Worm (Caenorhabditis elegans) whole organism, L2 larva: ENCODE measurements around the gene col-173.
A peak's percentile ranks its signal among the peaks of the same experiment; 100 is the strongest.

Source experiments
- C34F6.9 ChIP-seq: fragments of 150-350 bp; optimal IDR thresholded peaks from 2 replicates; lab custom pipeline; 2014; ENCODE audit warnings: missing biosample characterization, missing genetic modification characterization
- F13H6.1 ChIP-seq: sonication (generic microtip); optimal IDR thresholded peaks from 2 replicates; lab custom pipeline; 2016; ENCODE audit warnings: missing genetic modification characterization, missing compliant biosample characterization
- R02D3.7 ChIP-seq: fragments of 150-350 bp; optimal IDR thresholded peaks from 2 replicates; lab custom pipeline; 2014; ENCODE audit warnings: missing biosample characterization, missing genetic modification characterization
- Y55F3AM.14 ChIP-seq: fragments of 200-800 bp; sonication (Bioruptor generic); optimal IDR thresholded peaks from 2 replicates; lab custom pipeline; 2018; ENCODE audit warnings: mild to moderate bottlenecking, missing genetic modification characterization, missing compliant biosample characterization
- ZK546.5 ChIP-seq: sonication (generic microtip); optimal IDR thresholded peaks from 2 replicates; lab custom pipeline; 2017; ENCODE audit warnings: missing biosample characterization, missing genetic modification characterization
- alr-1 ChIP-seq: fragments of 150-350 bp; optimal IDR thresholded peaks from 2 replicates; lab custom pipeline; 2014; ENCODE audit warnings: missing biosample characterization, missing genetic modification characterization
- aly-2 ChIP-seq: fragments of 150-350 bp; optimal IDR thresholded peaks from 2 replicates; lab custom pipeline; 2014; ENCODE audit warnings: missing biosample characterization, missing genetic modification characterization
- ama-1 ChIP-seq: fragments of 150-350 bp; optimal IDR thresholded peaks from 2 replicates; lab custom pipeline; 2018; ENCODE audit warnings: inconsistent platforms
- blmp-1 ChIP-seq: sonication (generic microtip); optimal IDR thresholded peaks from 2 replicates; lab custom pipeline; 2017; ENCODE audit warnings: missing genetic modification characterization, mild to moderate bottlenecking, missing compliant biosample characterization, antibody characterized with exemption, moderate library complexity; ENCODE audit not compliant: insufficient read depth
- ceh-16 ChIP-seq: fragments of 150-350 bp; optimal IDR thresholded peaks from 2 replicates; lab custom pipeline; 2014; ENCODE audit warnings: missing biosample characterization, missing genetic modification characterization
- ceh-82 ChIP-seq: fragments of 150-350 bp; optimal IDR thresholded peaks from 2 replicates; lab custom pipeline; 2014; ENCODE audit warnings: missing biosample characterization, missing genetic modification characterization
- crh-2 ChIP-seq: sonication (generic microtip); optimal IDR thresholded peaks from 2 replicates; lab custom pipeline; 2017; ENCODE audit warnings: missing biosample characterization, missing genetic modification characterization
- dmd-4 ChIP-seq: sonication (generic microtip); optimal IDR thresholded peaks from 2 replicates; lab custom pipeline; 2017; ENCODE audit warnings: missing biosample characterization, missing genetic modification characterization
- egl-27 ChIP-seq: sonication (generic microtip); optimal IDR thresholded peaks from 3 replicates; lab custom pipeline; 2017; ENCODE audit warnings: missing biosample characterization, missing genetic modification reagents, missing genetic modification characterization
- elt-1 ChIP-seq: fragments of 150-350 bp; optimal IDR thresholded peaks from 2 replicates; lab custom pipeline; 2014; ENCODE audit warnings: missing biosample characterization, missing genetic modification characterization
- elt-3 ChIP-seq: sonication (generic microtip); optimal IDR thresholded peaks from 2 replicates; lab custom pipeline; 2017; ENCODE audit warnings: missing biosample characterization, missing genetic modification characterization
- fos-1 ChIP-seq: fragments of 150-350 bp; optimal IDR thresholded peaks from 2 replicates; lab custom pipeline; 2014; ENCODE audit warnings: missing biosample characterization, missing genetic modification characterization
- gmeb-1 ChIP-seq: fragments of 150-350 bp; optimal IDR thresholded peaks from 2 replicates; lab custom pipeline; 2014; ENCODE audit warnings: missing biosample characterization, missing genetic modification characterization
- lin-11 ChIP-seq: fragments of 150-350 bp; sonication (generic microtip); optimal IDR thresholded peaks from 2 replicates; lab custom pipeline; 2014; ENCODE audit warnings: missing biosample characterization, missing genetic modification characterization, inconsistent platforms, mixed read lengths
- lin-13 ChIP-seq: fragments of 150-350 bp; optimal IDR thresholded peaks from 2 replicates; lab custom pipeline; 2014; ENCODE audit warnings: missing biosample characterization, missing genetic modification reagents, missing genetic modification characterization
- lin-39 ChIP-seq: fragments of 150-350 bp; optimal IDR thresholded peaks from 2 replicates; lab custom pipeline; 2014; ENCODE audit warnings: missing biosample characterization, missing genetic modification reagents, missing genetic modification characterization
- lsy-2 ChIP-seq, 2 experiments: fragments of 150-350 bp in 1 of 2; sonication (generic microtip) in 1 of 2; optimal IDR thresholded peaks; 2 replicates each; lab custom pipeline; 2014 to 2017; ENCODE audit warnings: missing biosample characterization in 2 of 2, missing genetic modification characterization in 2 of 2
- mab-5 ChIP-seq: fragments of 150-350 bp; optimal IDR thresholded peaks from 2 replicates; lab custom pipeline; 2014; ENCODE audit warnings: missing biosample characterization, missing genetic modification characterization
- mbf-1 ChIP-seq: sonication (generic microtip); optimal IDR thresholded peaks from 2 replicates; lab custom pipeline; 2017; ENCODE audit warnings: missing biosample characterization, missing genetic modification characterization
- mdl-1 ChIP-seq, 2 experiments: fragments of 150-350 bp in 1 of 2; sonication (generic microtip) in 1 of 2; optimal IDR thresholded peaks; 2 replicates each; lab custom pipeline; 2017; ENCODE audit warnings: missing biosample characterization in 2 of 2, missing genetic modification characterization in 2 of 2
- nhr-10 ChIP-seq: sonication (generic microtip); optimal IDR thresholded peaks from 2 replicates; lab custom pipeline; 2017; ENCODE audit warnings: missing biosample characterization, missing genetic modification characterization
- nhr-11 ChIP-seq: fragments of 150-350 bp; optimal IDR thresholded peaks from 2 replicates; lab custom pipeline; 2014; ENCODE audit warnings: missing biosample characterization, missing genetic modification characterization
- nhr-12 ChIP-seq: fragments of 150-350 bp; optimal IDR thresholded peaks from 2 replicates; lab custom pipeline; 2014; ENCODE audit warnings: missing biosample characterization, missing genetic modification characterization
- nhr-129 ChIP-seq: fragments of 150-350 bp; optimal IDR thresholded peaks from 2 replicates; lab custom pipeline; 2014; ENCODE audit warnings: missing biosample characterization, missing genetic modification characterization
- nhr-21 ChIP-seq: fragments of 150-350 bp; optimal IDR thresholded peaks from 2 replicates; lab custom pipeline; 2014; ENCODE audit warnings: missing biosample characterization, missing genetic modification characterization
- nhr-23 ChIP-seq: fragments of 150-350 bp; optimal IDR thresholded peaks from 2 replicates; lab custom pipeline; 2014; ENCODE audit warnings: missing biosample characterization, missing genetic modification reagents, missing genetic modification characterization
- nhr-237 ChIP-seq: fragments of 150-350 bp; optimal IDR thresholded peaks from 2 replicates; lab custom pipeline; 2014; ENCODE audit warnings: missing biosample characterization, missing genetic modification characterization
- nhr-25 ChIP-seq: fragments of 150-350 bp; sonication (generic microtip); optimal IDR thresholded peaks from 3 replicates; lab custom pipeline; 2014; ENCODE audit warnings: missing biosample characterization, missing genetic modification characterization
- nhr-6 ChIP-seq: fragments of 150-350 bp; optimal IDR thresholded peaks from 2 replicates; lab custom pipeline; 2014; ENCODE audit warnings: missing biosample characterization, missing genetic modification characterization
- nhr-77 ChIP-seq: fragments of 150-350 bp; optimal IDR thresholded peaks from 2 replicates; lab custom pipeline; 2014; ENCODE audit warnings: missing biosample characterization, missing genetic modification characterization
- peb-1 ChIP-seq: fragments of 150-350 bp; optimal IDR thresholded peaks from 2 replicates; lab custom pipeline; 2014; ENCODE audit warnings: missing biosample characterization, missing genetic modification characterization
- sem-4 ChIP-seq: fragments of 150-350 bp; optimal IDR thresholded peaks from 2 replicates; lab custom pipeline; 2014; ENCODE audit warnings: missing biosample characterization, missing genetic modification reagents, missing genetic modification characterization
- skn-1 ChIP-seq: sonication (generic microtip); optimal IDR thresholded peaks from 2 replicates; lab custom pipeline; 2017; ENCODE audit warnings: missing biosample characterization, missing genetic modification characterization
- sma-3 ChIP-seq: sonication (generic microtip); optimal IDR thresholded peaks from 2 replicates; lab custom pipeline; 2016; ENCODE audit warnings: missing genetic modification reagents, missing genetic modification characterization, missing compliant biosample characterization
- sma-9 ChIP-seq, 2 experiments: fragments of 150-350 bp in 1 of 2; sonication (generic microtip) in 1 of 2; optimal IDR thresholded peaks; 2 replicates each; lab custom pipeline; 2014 to 2016; ENCODE audit warnings: missing genetic modification characterization in 2 of 2, mild to moderate bottlenecking in 1 of 2, missing biosample characterization in 1 of 2, missing compliant biosample characterization in 1 of 2, missing genetic modification reagents in 1 of 2, moderate library complexity in 1 of 2
- snpc-4 ChIP-seq: fragments of 150-350 bp; optimal IDR thresholded peaks from 2 replicates; lab custom pipeline; 2014; ENCODE audit warnings: missing biosample characterization, missing genetic modification characterization
- unc-39 ChIP-seq: fragments of 150-350 bp; optimal IDR thresholded peaks from 2 replicates; lab custom pipeline; 2014; ENCODE audit warnings: missing biosample characterization, missing genetic modification characterization
- unc-55 ChIP-seq: fragments of 150-350 bp; sonication (generic microtip); optimal IDR thresholded peaks from 3 replicates; lab custom pipeline; 2014; ENCODE audit warnings: missing biosample characterization, missing genetic modification reagents, missing genetic modification characterization
- unc-62 ChIP-seq: fragments of 150-350 bp; optimal IDR thresholded peaks from 2 replicates; lab custom pipeline; 2014; ENCODE audit warnings: missing biosample characterization, missing genetic modification reagents, missing genetic modification characterization
- zag-1 ChIP-seq: fragments of 150-350 bp; optimal IDR thresholded peaks from 2 replicates; lab custom pipeline; 2014; ENCODE audit warnings: missing biosample characterization, missing genetic modification characterization
- ztf-1 ChIP-seq: fragments of 200-800 bp; sonication (Bioruptor generic); conservative IDR thresholded peaks from 2 replicates; pipeline ENCODE4 v1.3.6; 2022; ENCODE audit warnings: missing genetic modification characterization, missing compliant biosample characterization
- ztf-11 ChIP-seq: sonication (generic microtip); optimal IDR thresholded peaks from 2 replicates; lab custom pipeline; 2017; ENCODE audit warnings: missing biosample characterization, missing genetic modification characterization
- ztf-4 ChIP-seq: fragments of 150-350 bp; optimal IDR thresholded peaks from 2 replicates; lab custom pipeline; 2014; ENCODE audit warnings: missing biosample characterization, missing genetic modification characterization

The col-173 gene

DNA sequence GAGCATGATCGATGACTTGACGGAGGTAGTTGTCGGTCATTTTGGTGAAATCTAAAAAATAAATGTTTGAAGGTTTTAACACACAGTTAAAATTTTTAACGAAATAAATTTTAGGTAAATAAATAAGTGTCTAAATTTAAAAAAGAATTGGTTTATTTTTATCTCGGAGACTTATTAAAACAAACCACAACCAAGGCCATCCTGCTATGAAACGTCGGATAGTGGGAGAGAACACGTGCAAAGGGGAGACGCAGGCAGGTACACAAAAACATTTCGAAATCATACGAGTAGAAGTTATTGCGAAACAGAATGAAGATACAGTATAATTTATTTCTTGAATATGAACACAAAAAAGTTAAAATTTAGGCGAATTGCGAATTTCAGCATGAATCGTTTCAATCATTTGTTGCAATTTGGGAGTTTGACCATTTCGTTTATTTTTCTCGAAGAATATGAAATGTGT lies 41.2 kb downstream of the col-173 start, which contains the start of gene F41B4.3:
Gene F41B4.3 (minus strand): TSS at position 51 of the 463 bp plus-strand sequence.
- TF ChIP-seq nhr-25 (peak; percentile 7), mdl-1 (tag; optimal IDR thresholded peaks at IDR 0.05; lab: Kevin White, UChicago) (peak in 1 of 2 experiments; percentile 31), unc-55 (GFP tag; lab: Kevin White, UChicago) (peak; percentile 69), nhr-77 (no peak), nhr-11 (tag; lab: Kevin White, UChicago) (no peak), ztf-4 (no peak), elt-3 (tag; lab: Kevin White, UChicago) (no peak), nhr-129 (tag; lab: Kevin White, UChicago) (peak; percentile 39), lsy-2 (tag; optimal IDR thresholded peaks at IDR 0.05; lab: Kevin White, UChicago) (peak in 1 of 2 experiments; percentile 56), C34F6.9 (tag; lab: Kevin White, UChicago) (peak; percentile 55)

- no peak for TF ChIP-seq snpc-4 (tag; lab: Kevin White, UChicago)
- no peak for TF ChIP-seq aly-2 (tag; lab: Kevin White, UChicago)
- TF ChIP-seq Y55F3AM.14 (GFP tag; lab: Kevin White, UChicago) = no peak
- no peak for TF ChIP-seq ceh-82
- no peak for TF ChIP-seq peb-1 (tag; lab: Kevin White, UChicago)
- no peak for TF ChIP-seq lin-11 (tag; lab: Kevin White, UChicago)
These were observed 42.2 kb downstream of the col-173 start, which contains the start of gene F41B4.2 for ce11 chrX:6835166-6835565. Gene F41B4.2 (minus strand): TSS chrX:6835266.

ce11 chrX:6825840-6826239 lies 51.5 kb downstream of the col-173 start, which contains the start of gene F41B4.1:
Gene F41B4.1 (minus strand): TSS chrX:6825862.
- TF ChIP-seq nhr-23 (tag; lab: Kevin White, UChicago) (no peak), sem-4 (no peak), aly-2 (tag; lab: Kevin White, UChicago) (no peak), dmd-4 (tag; lab: Kevin White, UChicago) (no peak), ceh-82 (no peak), mab-5 (tag; lab: Kevin White, UChicago) (no peak), skn-1 (tag; lab: Kevin White, UChicago) (no peak), nhr-12 (tag; lab: Kevin White, UChicago) (no peak), lin-39 (no peak), ama-1 (no peak), ztf-11 (tag; lab: Kevin White, UChicago) (no peak), unc-39 (tag; lab: Kevin White, UChicago) (no peak), alr-1 (tag; lab: Kevin White, UChicago) (no peak), unc-62 (no peak), blmp-1 (tag; lab: Kevin White, UChicago) (no peak), C34F6.9 (tag; lab: Kevin White, UChicago) (peak; percentile 33), nhr-10 (tag; lab: Kevin White, UChicago) (no peak), nhr-6 (tag; lab: Kevin White, UChicago) (no peak), fos-1 (no peak), nhr-237 (no peak), unc-55 (GFP tag; lab: Kevin White, UChicago) (no peak), Y55F3AM.14 (GFP tag; lab: Kevin White, UChicago) (no peak), crh-2 (tag; lab: Kevin White, UChicago) (no peak), elt-3 (tag; lab: Kevin White, UChicago) (no peak), zag-1 (tag; lab: Kevin White, UChicago) (no peak), nhr-25 (no peak), F13H6.1 (tag; lab: Kevin White, UChicago) (peak; percentile 70), lin-13 (GFP tag; lab: Kevin White, UChicago) (no peak), ztf-1 (GFP tag; lab: Robert Waterston, UW) (no peak), lin-11 (tag; lab: Kevin White, UChicago) (no peak), R02D3.7 (tag; lab: Kevin White, UChicago) (no peak), lsy-2 (tag; optimal IDR thresholded peaks at IDR 0.05; lab: Kevin White, UChicago) (peak in 1 of 2 experiments; percentile 57), ceh-16 (tag; lab: Kevin White, UChicago) (no peak), nhr-129 (tag; lab: Kevin White, UChicago) (peak; percentile 53), egl-27 (tag; lab: Kevin White, UChicago) (no peak), nhr-21 (tag; lab: Kevin White, UChicago) (no peak), nhr-77 (no peak), gmeb-1 (tag; lab: Kevin White, UChicago) (no peak), ZK546.5 (tag; lab: Kevin White, UChicago) (no peak), mbf-1 (tag; lab: Kevin White, UChicago) (no peak), elt-1 (no peak), nhr-11 (tag; lab: Kevin White, UChicago) (no peak), mdl-1 (tag; optimal IDR thresholded peaks at IDR 0.05; lab: Kevin White, UChicago) (no peak), sma-9 (GFP tag; optimal IDR thresholded peaks at IDR 0.05; lab: Kevin White, UChicago) (peak; percentile 59), sma-9 (tag; optimal IDR thresholded peaks at IDR 0.05; lab: Kevin White, UChicago) (no peak), snpc-4 (tag; lab: Kevin White, UChicago) (no peak), ztf-4 (peak; percentile 21), peb-1 (tag; lab: Kevin White, UChicago) (no peak), sma-3 (GFP tag; lab: Kevin White, UChicago) (no peak)
- TF ChIP-seq, all 48 proteins: peak for 6
